Fruit fly (Drosophila melanogaster) whole organism, embryonic: ENCODE data around the gene Vha16-2.

ENCODE experiments used
- Ada2b ChIP-seq: fragments of 200-800 bp; sonication (Bioruptor generic); IDR thresholded peaks from 2 replicates; pipeline ENCODE4 v1.3.6; 2022; ENCODE audit warnings: missing biosample characterization, missing genetic modification characterization
- Aef1 ChIP-seq: fragments of 200-800 bp; sonication (Bioruptor generic); IDR thresholded peaks from 3 replicates; pipeline ENCODE4 v1.3.6; 2022; ENCODE audit warnings: missing biosample characterization, missing genetic modification characterization
- B-H2 ChIP-seq: fragments of 200-800 bp; sonication (Bioruptor generic); optimal IDR thresholded peaks from 2 replicates; lab custom pipeline; 2018; ENCODE audit warnings: missing biosample characterization, mild to moderate bottlenecking, missing genetic modification characterization
- CG10274 ChIP-seq: fragments of 200-800 bp; sonication (Bioruptor generic); optimal IDR thresholded peaks from 3 replicates; lab custom pipeline; 2017; ENCODE audit warnings: missing biosample characterization, mild to moderate bottlenecking, missing genetic modification characterization
- CG10431 ChIP-seq: fragments of 200-800 bp; sonication (Bioruptor generic); optimal IDR thresholded peaks from 3 replicates; lab custom pipeline; 2018; ENCODE audit warnings: missing biosample characterization, mild to moderate bottlenecking, missing genetic modification characterization
- CG10543 ChIP-seq: fragments of 200-800 bp; sonication (Bioruptor generic); optimal IDR thresholded peaks from 3 replicates; lab custom pipeline; 2017; ENCODE audit warnings: missing biosample characterization, mild to moderate bottlenecking, missing genetic modification characterization, moderate library complexity
- CG1233 ChIP-seq: fragments of 200-800 bp; sonication (Bioruptor generic); optimal IDR thresholded peaks from 4 replicates; lab custom pipeline; 2018; ENCODE audit warnings: missing biosample characterization, mild to moderate bottlenecking, missing genetic modification characterization
- CG1603 ChIP-seq: fragments of 200-800 bp; sonication (Bioruptor generic); optimal IDR thresholded peaks from 2 replicates; lab custom pipeline; 2019; ENCODE audit warnings: missing biosample characterization, mild to moderate bottlenecking, missing genetic modification characterization, moderate library complexity
- CG17359 ChIP-seq: fragments of 200-800 bp; sonication (Bioruptor generic); optimal IDR thresholded peaks from 3 replicates; lab custom pipeline; 2018; ENCODE audit warnings: missing biosample characterization, mild to moderate bottlenecking, missing genetic modification characterization, moderate library complexity
- CG2712 ChIP-seq: fragments of 200-800 bp; optimal IDR thresholded peaks from 3 replicates; lab custom pipeline; 2019; ENCODE audit warnings: missing biosample characterization, mild to moderate bottlenecking, missing genetic modification characterization, moderate library complexity
- CG30431 ChIP-seq: fragments of 200-800 bp; sonication (Bioruptor generic); optimal IDR thresholded peaks from 2 replicates; lab custom pipeline; 2017; ENCODE audit warnings: missing biosample characterization, missing genetic modification characterization
- CG3847 ChIP-seq: fragments of 200-800 bp; sonication (Bioruptor generic); IDR thresholded peaks from 2 replicates; pipeline ENCODE4 v1.3.6; 2022; ENCODE audit warnings: missing biosample characterization, missing genetic modification characterization
- CG6854 ChIP-seq: fragments of 200-800 bp; sonication (Bioruptor generic); optimal IDR thresholded peaks from 3 replicates; lab custom pipeline; 2017; ENCODE audit warnings: missing biosample characterization, mild to moderate bottlenecking, missing genetic modification characterization
- CG7839 ChIP-seq: fragments of 200-800 bp; sonication (Bioruptor generic); optimal IDR thresholded peaks from 3 replicates; lab custom pipeline; 2018; ENCODE audit warnings: missing biosample characterization, mild to moderate bottlenecking, missing genetic modification characterization, moderate library complexity
- CG8281 ChIP-seq: fragments of 200-800 bp; sonication (Bioruptor generic); optimal IDR thresholded peaks from 2 replicates; lab custom pipeline; 2018; ENCODE audit warnings: missing biosample characterization, mild to moderate bottlenecking, missing genetic modification characterization, moderate library complexity
- Chrac-16 ChIP-seq: fragments of 200-800 bp; sonication (Bioruptor generic); optimal IDR thresholded peaks from 3 replicates; lab custom pipeline; 2016; ENCODE audit warnings: missing biosample characterization, missing genetic modification characterization
- D19A ChIP-seq: fragments of 200-800 bp; optimal IDR thresholded peaks from 3 replicates; lab custom pipeline; 2019; ENCODE audit warnings: missing biosample characterization, mild to moderate bottlenecking, missing genetic modification characterization, moderate library complexity
- Dp ChIP-seq: fragments of 200-800 bp; sonication (Bioruptor generic); optimal IDR thresholded peaks from 2 replicates; lab custom pipeline; 2018; ENCODE audit warnings: missing biosample characterization, mild to moderate bottlenecking, missing genetic modification characterization, moderate library complexity
- Fer1 ChIP-seq: fragments of 200-800 bp; sonication (Bioruptor generic); optimal IDR thresholded peaks from 2 replicates; lab custom pipeline; 2017; ENCODE audit warnings: missing biosample characterization, mild to moderate bottlenecking, missing genetic modification characterization
- Hey ChIP-seq: fragments of 200-800 bp; sonication (Bioruptor generic); optimal IDR thresholded peaks from 3 replicates; lab custom pipeline; 2018; ENCODE audit warnings: missing biosample characterization, mild to moderate bottlenecking, missing genetic modification characterization
- MESR4 ChIP-seq: fragments of 200-800 bp; sonication (Bioruptor generic); optimal IDR thresholded peaks from 2 replicates; lab custom pipeline; 2018; ENCODE audit warnings: missing biosample characterization, mild to moderate bottlenecking, missing genetic modification characterization, moderate library complexity
- Med ChIP-seq: fragments of 200-800 bp; sonication (Bioruptor generic); peaks from one replicate; lab custom pipeline; 2016; ENCODE audit warnings: missing biosample characterization, missing genetic modification characterization, mild to moderate bottlenecking, inconsistent platforms, moderate library complexity
- Mes4 ChIP-seq: fragments of 200-800 bp; sonication (Bioruptor generic); optimal IDR thresholded peaks from 2 replicates; lab custom pipeline; 2016; ENCODE audit warnings: missing biosample characterization, missing genetic modification characterization
- NFAT ChIP-seq: fragments of 200-800 bp; sonication (Bioruptor generic); IDR thresholded peaks from 2 replicates; pipeline ENCODE4 v1.3.6; 2022; ENCODE audit warnings: missing biosample characterization, missing genetic modification characterization
- aop ChIP-seq: fragments of 200-800 bp; sonication (Bioruptor generic); IDR thresholded peaks from 2 replicates; pipeline ENCODE4 v1.3.6; 2022; ENCODE audit warnings: missing biosample characterization, missing genetic modification characterization
- cad ChIP-seq: fragments of >200 bp; optimal IDR thresholded peaks from 2 replicates; lab custom pipeline; 2017; ENCODE audit warnings: missing biosample characterization, missing genetic modification characterization
- crc ChIP-seq: fragments of 200-800 bp; sonication (Bioruptor generic); optimal IDR thresholded peaks from 2 replicates; lab custom pipeline; 2016; ENCODE audit warnings: missing biosample characterization, missing genetic modification characterization
- crp ChIP-seq, 2 experiments: fragments of 200-800 bp; sonication (Bioruptor generic); optimal IDR thresholded peaks; 2 replicates in 1 of 2; 3 replicates in 1 of 2; lab custom pipeline; 2017; ENCODE audit warnings: missing biosample characterization in 2 of 2, missing genetic modification characterization in 2 of 2, mild to moderate bottlenecking in 1 of 2, moderate library complexity in 1 of 2
- cwo ChIP-seq: fragments of 200-800 bp; sonication (Bioruptor generic); optimal IDR thresholded peaks from 3 replicates; lab custom pipeline; 2017; ENCODE audit warnings: missing biosample characterization, missing genetic modification characterization, mild to moderate bottlenecking, moderate library complexity, missing genetic modification reagents
- danr ChIP-seq: fragments of 200-800 bp; sonication (Bioruptor generic); IDR thresholded peaks from 2 replicates; pipeline ENCODE4 v1.3.6; 2022; ENCODE audit warnings: missing biosample characterization, missing genetic modification characterization
- dati ChIP-seq: fragments of 200-800 bp; sonication (Bioruptor generic); IDR thresholded peaks from 2 replicates; pipeline ENCODE4 v1.3.6; 2022; ENCODE audit warnings: missing biosample characterization, missing genetic modification characterization
- dmrt99B ChIP-seq: fragments of 200-800 bp; sonication (Bioruptor generic); optimal IDR thresholded peaks from 2 replicates; lab custom pipeline; 2018; ENCODE audit warnings: missing biosample characterization, mild to moderate bottlenecking, missing genetic modification characterization, moderate library complexity
- en ChIP-seq: fragments of 200-800 bp; sonication (Bioruptor generic); optimal IDR thresholded peaks from 2 replicates; lab custom pipeline; 2016; ENCODE audit warnings: missing biosample characterization, missing genetic modification characterization
- eyg ChIP-seq: fragments of 200-800 bp; sonication (Bioruptor generic); optimal IDR thresholded peaks from 3 replicates; lab custom pipeline; 2016; ENCODE audit warnings: missing biosample characterization, missing genetic modification characterization
- gce ChIP-seq: fragments of 200-800 bp; sonication (Bioruptor generic); IDR thresholded peaks from 3 replicates; pipeline ENCODE4 v1.3.6; 2022; ENCODE audit warnings: missing biosample characterization, missing genetic modification characterization
- hbn ChIP-seq: fragments of 200-800 bp; sonication (Bioruptor generic); IDR thresholded peaks from 2 replicates; pipeline ENCODE4 v1.3.6; 2022; ENCODE audit warnings: missing biosample characterization, missing genetic modification characterization; ENCODE audit not compliant: partially characterized antibody
- jigr1 ChIP-seq: fragments of 200-800 bp; sonication (Bioruptor generic); IDR thresholded peaks from 3 replicates; pipeline ENCODE4 v1.3.6; 2022; ENCODE audit warnings: missing biosample characterization, missing genetic modification characterization
- kni ChIP-seq: fragments of 200-800 bp; sonication (Bioruptor generic); optimal IDR thresholded peaks from 3 replicates; lab custom pipeline; 2017; ENCODE audit warnings: mild to moderate bottlenecking, missing biosample characterization, missing genetic modification reagents, missing genetic modification characterization
- lmd ChIP-seq: fragments of 200-800 bp; sonication (Bioruptor generic); IDR thresholded peaks from 2 replicates; pipeline ENCODE4 v1.3.6; 2022; ENCODE audit warnings: missing biosample characterization, missing genetic modification characterization
- otp ChIP-seq: fragments of 200-800 bp; sonication (Bioruptor generic); IDR thresholded peaks from 3 replicates; pipeline ENCODE4, ENCODE4 v1.3.6; 2022; ENCODE audit warnings: missing biosample characterization, missing genetic modification characterization
- p53 ChIP-seq: fragments of 200-800 bp; sonication (Bioruptor generic); optimal IDR thresholded peaks from 2 replicates; lab custom pipeline; 2016; ENCODE audit warnings: missing biosample characterization, missing genetic modification characterization
- pfk ChIP-seq: fragments of 200-800 bp; sonication (Bioruptor generic); optimal IDR thresholded peaks from 2 replicates; lab custom pipeline; 2018; ENCODE audit warnings: missing biosample characterization, mild to moderate bottlenecking, missing genetic modification characterization, moderate library complexity
- phol ChIP-seq: fragments of 200-800 bp; sonication (Bioruptor generic); optimal IDR thresholded peaks from 3 replicates; lab custom pipeline; 2018; ENCODE audit warnings: missing biosample characterization, mild to moderate bottlenecking, missing genetic modification characterization, moderate library complexity
- pita ChIP-seq: fragments of 200-800 bp; sonication (Bioruptor generic); optimal IDR thresholded peaks from 2 replicates; lab custom pipeline; 2017; ENCODE audit warnings: missing biosample characterization, mild to moderate bottlenecking, missing genetic modification characterization
- pnt ChIP-seq: fragments of 200-800 bp; sonication (Bioruptor generic); optimal IDR thresholded peaks from 3 replicates; lab custom pipeline; 2016; ENCODE audit warnings: missing biosample characterization, missing genetic modification characterization
- psq ChIP-seq: fragments of 200-800 bp; sonication (Bioruptor generic); optimal IDR thresholded peaks from 2 replicates; lab custom pipeline; 2017; ENCODE audit warnings: missing biosample characterization, missing genetic modification characterization
- run ChIP-seq: fragments of 200-800 bp; sonication (Bioruptor generic); optimal IDR thresholded peaks from 3 replicates; lab custom pipeline; 2018; ENCODE audit warnings: missing biosample characterization, mild to moderate bottlenecking, missing genetic modification characterization
- sima ChIP-seq: fragments of 200-800 bp; sonication (Bioruptor generic); optimal IDR thresholded peaks from 2 replicates; lab custom pipeline; 2016; ENCODE audit warnings: missing biosample characterization, missing genetic modification characterization
- slbo ChIP-seq: fragments of 200-800 bp; sonication (Bioruptor generic); IDR thresholded peaks from 2 replicates; pipeline ENCODE4 v1.3.6; 2022; ENCODE audit warnings: missing biosample characterization, missing genetic modification characterization
- sna ChIP-seq: fragments of 200-800 bp; sonication (Bioruptor generic); IDR thresholded peaks from 2 replicates; pipeline ENCODE4 v1.3.6; 2022; ENCODE audit warnings: missing biosample characterization, missing genetic modification characterization; ENCODE audit not compliant: partially characterized antibody
- tgo ChIP-seq: fragments of 200-800 bp; sonication (Bioruptor generic); IDR thresholded peaks from 3 replicates; pipeline ENCODE4 v1.3.6; 2022; ENCODE audit warnings: missing biosample characterization, missing genetic modification characterization
- wdn ChIP-seq: fragments of 200-800 bp; sonication (Bioruptor generic); IDR thresholded peaks from 2 replicates; pipeline ENCODE4 v1.3.6; 2022; ENCODE audit warnings: missing biosample characterization, missing genetic modification characterization

Gene Vha16-2

DNA sequence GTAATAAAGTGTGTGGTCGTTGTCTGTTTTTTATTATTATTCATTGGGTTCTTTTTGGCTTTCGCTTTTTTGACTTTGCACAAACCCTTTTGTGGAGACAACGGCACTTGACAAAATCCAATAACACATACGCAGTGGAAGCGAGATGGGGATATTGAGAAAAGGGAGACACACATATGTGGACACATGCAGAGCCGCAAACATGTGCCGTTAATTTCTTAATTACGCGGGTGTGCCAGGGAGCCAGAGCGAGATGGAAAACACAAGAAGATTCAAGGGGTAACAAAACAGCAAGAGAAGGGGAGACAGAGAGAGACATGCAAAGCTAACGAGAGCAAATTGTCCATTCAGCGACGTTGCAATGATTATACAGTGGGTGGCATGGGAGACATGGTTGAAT is 17.7 kb downstream of the Vha16-2 start:
- no peak for TF ChIP-seq CG8281 (tag; lab: Kevin White, UChicago)
- no peak for TF ChIP-seq Chrac-16 (GFP tag; lab: Kevin White, UChicago)
- TF ChIP-seq crc (GFP tag; lab: Kevin White, UChicago), result no peak
- no peak for TF ChIP-seq D19A
- no peak for TF ChIP-seq run
- no peak for TF ChIP-seq CG7839
- no peak for TF ChIP-seq B-H2 (GFP tag; lab: Kevin White, UChicago)
- peak; percentile 65 for TF ChIP-seq Med (GFP tag; lab: Kevin White, UChicago)
- no peak for TF ChIP-seq crp (GFP tag; optimal IDR thresholded peaks at IDR 0.05; lab: Kevin White, UChicago)
- TF ChIP-seq CG1233 (GFP tag; lab: Kevin White, UChicago), result no peak
- TF ChIP-seq hbn, result no peak
- no peak for TF ChIP-seq CG10543 (GFP tag; lab: Kevin White, UChicago)
- TF ChIP-seq jigr1 (GFP tag; lab: Robert Waterston, UW), result no peak
- TF ChIP-seq Fer1 (GFP tag; lab: Kevin White, UChicago), result no peak
- no peak for TF ChIP-seq Hey (tag; lab: Kevin White, UChicago)
- TF ChIP-seq CG3847 (GFP tag; lab: Robert Waterston, UW), result 0 out of 2 replicates have a peak, but pooled peaks have one; percentile 21
- TF ChIP-seq eyg (GFP tag; lab: Kevin White, UChicago), result no peak
- no peak for TF ChIP-seq danr (GFP tag; lab: Robert Waterston, UW)
- TF ChIP-seq phol (tag; lab: Kevin White, UChicago), result no peak
- no peak for TF ChIP-seq sima (GFP tag; lab: Kevin White, UChicago)
- no peak for TF ChIP-seq wdn (GFP tag; lab: Robert Waterston, UW)
- TF ChIP-seq NFAT, result no peak
- no peak for TF ChIP-seq sna (GFP tag; lab: Robert Waterston, UW)
- TF ChIP-seq MESR4 (GFP tag; lab: Kevin White, UChicago), result no peak
- no peak for TF ChIP-seq Ada2b (GFP tag; lab: Robert Waterston, UW)
- TF ChIP-seq pfk (GFP tag; lab: Kevin White, UChicago), result no peak
- peak; percentile 18 for TF ChIP-seq CG1603
- no peak for TF ChIP-seq Mes4 (GFP tag; lab: Kevin White, UChicago)
- no peak for TF ChIP-seq CG17359
- no peak for TF ChIP-seq CG10274
- 0 out of 3 replicates have a peak, but pooled peaks have one; percentile 7 for TF ChIP-seq gce (GFP tag; lab: Robert Waterston, UW)
- TF ChIP-seq kni (GFP tag; lab: Kevin White, UChicago), result no peak
- no peak for TF ChIP-seq cad
- no peak for TF ChIP-seq pnt (GFP tag; lab: Kevin White, UChicago)
- no peak for TF ChIP-seq lmd (GFP tag; lab: Robert Waterston, UW)
- no peak for TF ChIP-seq aop (GFP tag; lab: Robert Waterston, UW)
- TF ChIP-seq tgo (GFP tag; lab: Robert Waterston, UW), result no peak
- peak; percentile 13 for TF ChIP-seq p53
- TF ChIP-seq cwo (GFP tag; lab: Kevin White, UChicago), result peak; percentile 3
- no peak for TF ChIP-seq Dp
- TF ChIP-seq psq, result no peak
- no peak for TF ChIP-seq CG2712 (tag; lab: Kevin White, UChicago)
- no peak for TF ChIP-seq Aef1 (GFP tag; lab: Robert Waterston, UW)
- TF ChIP-seq CG30431, result no peak
- no peak for TF ChIP-seq pita (GFP tag; lab: Kevin White, UChicago)
- TF ChIP-seq CG6854, result no peak
- TF ChIP-seq en (GFP tag; lab: Kevin White, UChicago), result no peak
- no peak for TF ChIP-seq CG10431 (GFP tag; lab: Kevin White, UChicago)
- TF ChIP-seq slbo (GFP tag; lab: Robert Waterston, UW), result no peak
- TF ChIP-seq dmrt99B, result no peak
- no peak for TF ChIP-seq dati (GFP tag; lab: Robert Waterston, UW)
- no peak for TF ChIP-seq otp
